Fruit fly (Drosophila melanogaster) whole organism, pupa: ENCODE data around the gene B-H2.

Experiments used
- CG13204 ChIP-seq: fragments of 200-800 bp; sonication (Bioruptor generic); optimal IDR thresholded peaks from 2 replicates; lab custom pipeline; 2018; ENCODE audit warnings: missing biosample characterization, mild to moderate bottlenecking, missing genetic modification characterization, moderate library complexity
- CG14655 ChIP-seq: fragments of 200-800 bp; sonication (Bioruptor generic); optimal IDR thresholded peaks from 3 replicates; lab custom pipeline; 2017; ENCODE audit warnings: mild to moderate bottlenecking, missing biosample characterization, missing genetic modification reagents, missing genetic modification characterization
- CG15710 ChIP-seq: fragments of 200-800 bp; sonication (Bioruptor generic); optimal IDR thresholded peaks from 2 replicates; lab custom pipeline; 2018; ENCODE audit warnings: missing biosample characterization, mild to moderate bottlenecking, missing genetic modification characterization, moderate library complexity
- CG8301 ChIP-seq: fragments of 200-800 bp; sonication (Bioruptor generic); optimal IDR thresholded peaks from 2 replicates; lab custom pipeline; 2018; ENCODE audit warnings: missing biosample characterization, mild to moderate bottlenecking, missing genetic modification characterization
- D1 ChIP-seq: fragments of 200-800 bp; sonication (Bioruptor generic); optimal IDR thresholded peaks from 2 replicates; lab custom pipeline; 2018; ENCODE audit warnings: missing biosample characterization, mild to moderate bottlenecking, missing genetic modification characterization, moderate library complexity
- EcR ChIP-seq: fragments of 200-800 bp; sonication (Bioruptor generic); optimal IDR thresholded peaks from 3 replicates; lab custom pipeline; 2019; ENCODE audit warnings: missing biosample characterization, missing genetic modification characterization, mild to moderate bottlenecking, moderate library complexity, missing genetic modification reagents
- Snoo ChIP-seq: fragments of 200-800 bp; sonication (Bioruptor generic); optimal IDR thresholded peaks from 3 replicates; lab custom pipeline; 2017; ENCODE audit warnings: missing biosample characterization, mild to moderate bottlenecking, missing genetic modification characterization, inconsistent platforms
- gl ChIP-seq: fragments of 200-800 bp; sonication (Bioruptor generic); optimal IDR thresholded peaks from 2 replicates; lab custom pipeline; 2018; ENCODE audit warnings: missing biosample characterization, mild to moderate bottlenecking, missing genetic modification characterization

DNA sequence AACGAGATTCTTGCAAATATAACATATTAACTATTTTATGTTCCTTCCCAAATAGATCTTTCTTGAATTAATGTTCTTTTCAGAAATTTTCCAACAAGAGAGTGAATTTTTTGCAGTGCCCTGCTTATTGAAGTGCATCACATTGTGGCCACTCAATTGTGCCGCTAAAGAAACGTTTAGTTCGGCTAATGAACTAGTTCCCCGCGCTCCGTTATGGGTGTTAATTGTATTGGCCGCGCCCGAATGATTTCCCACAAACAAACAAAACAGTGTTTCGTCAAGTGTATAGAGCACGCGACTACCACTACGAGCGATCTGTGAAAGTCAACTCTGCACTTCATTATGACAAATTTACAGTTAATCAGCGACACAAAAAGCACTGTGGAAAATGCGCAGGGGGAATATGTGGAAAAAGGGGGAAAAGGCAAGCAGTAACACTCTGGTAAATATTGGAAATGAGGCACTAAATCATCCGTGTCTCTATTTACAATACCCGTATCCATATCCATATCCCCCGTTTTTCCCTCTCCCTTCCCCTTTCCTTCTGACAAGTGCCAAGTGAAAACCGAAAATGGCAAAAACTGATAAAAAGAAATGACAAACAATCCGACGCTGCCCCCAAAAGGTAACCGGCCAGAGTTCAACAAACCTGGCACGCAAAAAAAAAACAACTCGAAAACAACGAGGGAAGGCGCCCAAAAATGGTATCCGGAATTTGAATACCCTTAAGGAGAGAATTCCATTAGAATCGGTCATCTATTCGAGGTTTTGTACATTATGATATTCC is 17.9 kb upstream of the B-H2 start:
- no peak for TF ChIP-seq Snoo (tag; lab: Kevin White, UChicago)
- TF ChIP-seq CG8301 (tag; lab: Kevin White, UChicago), result no peak
- TF ChIP-seq D1 (tag; lab: Kevin White, UChicago), result no peak
- TF ChIP-seq CG14655, result no peak
- TF ChIP-seq CG13204, result no peak
- TF ChIP-seq EcR, result peak; percentile 60
- no peak for TF ChIP-seq gl (tag; lab: Kevin White, UChicago)
- no peak for TF ChIP-seq CG15710 (tag; lab: Kevin White, UChicago)
